Worm (Caenorhabditis elegans) whole organism, young adult: ENCODE measurements around the gene C17G10.6.

Experiments used
- C06A6.2 ChIP-seq: fragments of 200-800 bp; sonication (Bioruptor generic); conservative IDR thresholded peaks from 2 replicates; pipeline ENCODE4 v1.3.6; 2022; ENCODE audit warnings: missing genetic modification characterization, missing compliant biosample characterization
- F22D6.2 ChIP-seq: sonication (generic microtip); optimal IDR thresholded peaks from 2 replicates; lab custom pipeline; 2016; ENCODE audit warnings: mild to moderate bottlenecking, missing genetic modification characterization, missing compliant biosample characterization
- F23B12.7 ChIP-seq: sonication (generic microtip); optimal IDR thresholded peaks from 2 replicates; lab custom pipeline; 2017; ENCODE audit warnings: missing genetic modification characterization, mild to moderate bottlenecking, missing compliant biosample characterization, antibody characterized with exemption, moderate library complexity; ENCODE audit not compliant: insufficient read depth
- F39B2.1 ChIP-seq: fragments of 200-800 bp; sonication (Bioruptor generic); IDR thresholded peaks from 2 replicates; pipeline ENCODE4 v1.3.6; 2022; ENCODE audit warnings: missing genetic modification reagents, missing genetic modification characterization, missing compliant biosample characterization
- F52B5.7 ChIP-seq: sonication (generic microtip); optimal IDR thresholded peaks from 2 replicates; lab custom pipeline; 2016; ENCODE audit warnings: mild to moderate bottlenecking, missing genetic modification characterization, missing compliant biosample characterization
- F55B11.4 ChIP-seq: sonication (generic microtip); optimal IDR thresholded peaks from 2 replicates; lab custom pipeline; 2016; ENCODE audit warnings: missing compliant biosample characterization, missing genetic modification characterization, borderline replicate concordance; ENCODE audit not compliant: insufficient read depth
- F57A8.1 ChIP-seq: fragments of 200-800 bp; sonication (Bioruptor generic); optimal IDR thresholded peaks from 2 replicates; lab custom pipeline; 2018; ENCODE audit warnings: mild to moderate bottlenecking, missing genetic modification characterization, moderate library complexity, missing compliant biosample characterization
- K12H6.12 ChIP-seq: fragments of 200-800 bp; sonication (Bioruptor generic); optimal IDR thresholded peaks from 2 replicates; lab custom pipeline; 2018; ENCODE audit warnings: mild to moderate bottlenecking, missing genetic modification characterization, missing compliant biosample characterization
- T26A5.8 ChIP-seq: sonication (generic microtip); optimal IDR thresholded peaks from 2 replicates; lab custom pipeline; 2016; ENCODE audit warnings: missing genetic modification characterization, missing compliant biosample characterization
- Y67H2A.10 ChIP-seq: fragments of 200-800 bp; sonication (Bioruptor generic); conservative IDR thresholded peaks from 2 replicates; pipeline ENCODE4 v1.3.6; 2022; ENCODE audit warnings: missing genetic modification reagents, missing genetic modification characterization, missing compliant biosample characterization
- Y79H2A.3 ChIP-seq: fragments of 200-800 bp; sonication (Bioruptor generic); conservative IDR thresholded peaks from 2 replicates; pipeline ENCODE4 v1.3.6; 2022; ENCODE audit warnings: missing genetic modification reagents, missing genetic modification characterization, missing compliant biosample characterization
- akir-1 ChIP-seq: fragments of 200-800 bp; sonication (Bioruptor generic); optimal IDR thresholded peaks from 2 replicates; lab custom pipeline; 2018; ENCODE audit warnings: mild to moderate bottlenecking, missing genetic modification characterization, moderate library complexity, missing compliant biosample characterization
- ama-1 ChIP-seq, 3 experiments: fragments of 150-350 bp in 1 of 3; sonication (generic microtip) in 2 of 3; optimal IDR thresholded peaks; 2 replicates each; lab custom pipeline; 2014 to 2018; ENCODE audit warnings: missing biosample characterization in 2 of 3, missing genetic modification characterization in 2 of 3, missing genetic modification reagents in 2 of 3
- aptf-3 ChIP-seq: fragments of 200-800 bp; sonication (Bioruptor generic); IDR thresholded peaks from 2 replicates; pipeline ENCODE4 v1.3.6; 2022; ENCODE audit warnings: missing genetic modification characterization, missing compliant biosample characterization
- atf-7 ChIP-seq: sonication (generic microtip); optimal IDR thresholded peaks from 2 replicates; lab custom pipeline; 2017; ENCODE audit warnings: mild to moderate bottlenecking, missing genetic modification characterization, missing compliant biosample characterization
- athp-1 ChIP-seq: sonication (generic microtip); optimal IDR thresholded peaks from 2 replicates; lab custom pipeline; 2017; ENCODE audit warnings: mild to moderate bottlenecking, missing genetic modification characterization, missing compliant biosample characterization
- attf-3 ChIP-seq: fragments of 200-800 bp; sonication (Bioruptor generic); conservative IDR thresholded peaks from 2 replicates; pipeline ENCODE4 v1.3.6; 2022; ENCODE audit warnings: missing genetic modification reagents, missing genetic modification characterization, missing compliant biosample characterization
- attf-5 ChIP-seq: fragments of 200-800 bp; sonication (Bioruptor generic); optimal IDR thresholded peaks from 2 replicates; lab custom pipeline; 2018; ENCODE audit warnings: mild to moderate bottlenecking, missing genetic modification characterization, missing compliant biosample characterization
- attf-6 ChIP-seq: fragments of 200-800 bp; sonication (Bioruptor generic); IDR thresholded peaks from 2 replicates; pipeline ENCODE4 v1.3.6; 2022; ENCODE audit warnings: missing genetic modification reagents, missing genetic modification characterization, missing compliant biosample characterization
- ceh-79 ChIP-seq: sonication (generic microtip); optimal IDR thresholded peaks from 2 replicates; lab custom pipeline; 2017; ENCODE audit warnings: mild to moderate bottlenecking, missing genetic modification characterization, missing compliant biosample characterization
- ceh-91 ChIP-seq: fragments of 200-800 bp; sonication (Bioruptor generic); IDR thresholded peaks from 2 replicates; pipeline ENCODE4 v1.3.6; 2022; ENCODE audit warnings: missing genetic modification reagents, missing genetic modification characterization, missing compliant biosample characterization
- die-1 ChIP-seq: sonication (generic microtip); optimal IDR thresholded peaks from 2 replicates; lab custom pipeline; 2016; ENCODE audit warnings: missing genotype, mild to moderate bottlenecking, missing genetic modification characterization, missing compliant biosample characterization
- dpff-1 ChIP-seq: sonication (generic microtip); optimal IDR thresholded peaks from 2 replicates; lab custom pipeline; 2017; ENCODE audit warnings: mild to moderate bottlenecking, missing genetic modification characterization, missing compliant biosample characterization
- dpl-1 ChIP-seq: fragments of 150-350 bp; optimal IDR thresholded peaks from 2 replicates; lab custom pipeline; 2014; ENCODE audit warnings: missing biosample characterization, missing genetic modification reagents, missing genetic modification characterization
- egl-18 ChIP-seq: fragments of 200-800 bp; sonication (Bioruptor generic); IDR thresholded peaks from 2 replicates; pipeline ENCODE4 v1.3.6; 2022; ENCODE audit warnings: missing genetic modification reagents, missing genetic modification characterization, missing compliant biosample characterization
- fkh-3 ChIP-seq: sonication (generic microtip); optimal IDR thresholded peaks from 2 replicates; lab custom pipeline; 2016; ENCODE audit warnings: mild to moderate bottlenecking, missing genetic modification characterization, missing compliant biosample characterization
- gei-17 ChIP-seq: fragments of 200-800 bp; sonication (Bioruptor generic); optimal IDR thresholded peaks from 2 replicates; lab custom pipeline; 2018; ENCODE audit warnings: mild to moderate bottlenecking, missing genetic modification characterization, missing compliant biosample characterization
- hlh-12 ChIP-seq: sonication (generic microtip); optimal IDR thresholded peaks from 2 replicates; lab custom pipeline; 2016; ENCODE audit warnings: missing genetic modification characterization, missing compliant biosample characterization
- hsf-1 ChIP-seq: fragments of 200-800 bp; sonication (Bioruptor generic); IDR thresholded peaks from 2 replicates; pipeline ENCODE4 v1.3.6; 2022; ENCODE audit warnings: missing genetic modification reagents, missing genetic modification characterization, missing compliant biosample characterization
- let-607 ChIP-seq, 2 experiments: fragments of 200-800 bp in 1 of 2; sonication (Bioruptor generic) in 1 of 2; sonication (generic microtip) in 1 of 2; optimal IDR thresholded peaks; 2 replicates each; lab custom pipeline; 2016 to 2018; ENCODE audit warnings: mild to moderate bottlenecking in 2 of 2, missing compliant biosample characterization in 2 of 2, missing genetic modification characterization in 2 of 2, moderate library complexity in 2 of 2, missing genotype in 1 of 2
- madf-10 ChIP-seq: sonication (generic microtip); optimal IDR thresholded peaks from 2 replicates; lab custom pipeline; 2016; ENCODE audit warnings: mild to moderate bottlenecking, missing genetic modification characterization, missing compliant biosample characterization
- madf-3 ChIP-seq: fragments of 200-800 bp; sonication (Bioruptor generic); IDR thresholded peaks from 2 replicates; pipeline ENCODE4 v1.3.6; 2022; ENCODE audit warnings: missing genetic modification reagents, missing genetic modification characterization, missing compliant biosample characterization
- madf-8 ChIP-seq: fragments of 200-800 bp; sonication (Bioruptor generic); conservative IDR thresholded peaks from 2 replicates; pipeline ENCODE4 v1.3.6; 2022; ENCODE audit warnings: missing genetic modification reagents, missing genetic modification characterization, missing compliant biosample characterization
- mel-28 ChIP-seq: sonication (generic microtip); optimal IDR thresholded peaks from 2 replicates; lab custom pipeline; 2016; ENCODE audit warnings: borderline replicate concordance, mild to moderate bottlenecking, missing genetic modification characterization, missing compliant biosample characterization
- mxl-1 ChIP-seq: sonication (generic microtip); optimal IDR thresholded peaks from 2 replicates; lab custom pipeline; 2016; ENCODE audit warnings: missing genetic modification characterization, missing compliant biosample characterization
- nfya-1 ChIP-seq: sonication (generic microtip); optimal IDR thresholded peaks from 2 replicates; lab custom pipeline; 2017; ENCODE audit warnings: antibody characterized with exemption, missing compliant biosample characterization, missing genetic modification characterization, borderline replicate concordance; ENCODE audit not compliant: insufficient read depth
- nhr-120 ChIP-seq: fragments of 200-800 bp; sonication (Bioruptor generic); IDR thresholded peaks from 2 replicates; pipeline ENCODE4 v1.3.6; 2022; ENCODE audit warnings: missing genetic modification characterization, missing compliant biosample characterization
- nhr-27 ChIP-seq: fragments of 200-800 bp; sonication (Bioruptor generic); optimal IDR thresholded peaks from 2 replicates; lab custom pipeline; 2018; ENCODE audit warnings: mild to moderate bottlenecking, missing genetic modification characterization, moderate library complexity, missing compliant biosample characterization
- nhr-90 ChIP-seq: sonication (generic microtip); optimal IDR thresholded peaks from 2 replicates; lab custom pipeline; 2016; ENCODE audit warnings: missing genotype, mild to moderate bottlenecking, missing genetic modification characterization, missing compliant biosample characterization
- rec-8 ChIP-seq, 2 experiments: sonication (generic microtip); optimal IDR thresholded peaks; 2 replicates each; lab custom pipeline; 2016; ENCODE audit warnings: mild to moderate bottlenecking in 2 of 2, missing genetic modification characterization in 2 of 2, missing genetic modification reagents in 2 of 2, missing genotype in 2 of 2, missing biosample characterization in 1 of 2, missing compliant biosample characterization in 1 of 2, moderate library complexity in 1 of 2
- repo-1 ChIP-seq: sonication (generic microtip); optimal IDR thresholded peaks from 2 replicates; lab custom pipeline; 2017; ENCODE audit warnings: mild to moderate bottlenecking, missing genetic modification characterization, missing compliant biosample characterization
- rpc-1 ChIP-seq, 2 experiments: fragments of 150-350 bp in 1 of 2; sonication (generic microtip) in 1 of 2; optimal IDR thresholded peaks; 2 replicates each; lab custom pipeline; 2014 to 2018; ENCODE audit warnings: missing biosample characterization in 1 of 2, missing genetic modification characterization in 1 of 2, missing genetic modification reagents in 1 of 2, missing genotype in 1 of 2
- sdz-38 ChIP-seq: sonication (generic microtip); optimal IDR thresholded peaks from 2 replicates; lab custom pipeline; 2016; ENCODE audit warnings: missing genotype, missing genetic modification characterization, missing compliant biosample characterization
- unc-130 ChIP-seq: sonication (generic microtip); optimal IDR thresholded peaks from 2 replicates; lab custom pipeline; 2016; ENCODE audit warnings: missing genetic modification reagents, missing genetic modification characterization, missing compliant biosample characterization
- zim-3 ChIP-seq: sonication (generic microtip); optimal IDR thresholded peaks from 2 replicates; lab custom pipeline; 2017; ENCODE audit warnings: mild to moderate bottlenecking, missing genetic modification characterization, moderate library complexity, missing compliant biosample characterization
- ztf-18 ChIP-seq: sonication (generic microtip); optimal IDR thresholded peaks from 2 replicates; lab custom pipeline; 2016; ENCODE audit warnings: missing genotype, mild to moderate bottlenecking, missing genetic modification characterization, missing compliant biosample characterization
- ztf-25 ChIP-seq: fragments of 200-800 bp; sonication (Bioruptor generic); IDR thresholded peaks from 2 replicates; pipeline ENCODE4 v1.3.6; 2022; ENCODE audit warnings: missing genetic modification reagents, missing genetic modification characterization, missing compliant biosample characterization
- ztf-26 ChIP-seq: sonication (generic microtip); optimal IDR thresholded peaks from 2 replicates; lab custom pipeline; 2017; ENCODE audit warnings: missing genetic modification characterization, missing compliant biosample characterization
- ztf-6 ChIP-seq: fragments of 200-800 bp; sonication (Bioruptor generic); IDR thresholded peaks from 2 replicates; pipeline ENCODE4 v1.3.6; 2022; ENCODE audit warnings: missing genetic modification reagents, missing genetic modification characterization, missing compliant biosample characterization

The C17G10.6 gene

DNA sequence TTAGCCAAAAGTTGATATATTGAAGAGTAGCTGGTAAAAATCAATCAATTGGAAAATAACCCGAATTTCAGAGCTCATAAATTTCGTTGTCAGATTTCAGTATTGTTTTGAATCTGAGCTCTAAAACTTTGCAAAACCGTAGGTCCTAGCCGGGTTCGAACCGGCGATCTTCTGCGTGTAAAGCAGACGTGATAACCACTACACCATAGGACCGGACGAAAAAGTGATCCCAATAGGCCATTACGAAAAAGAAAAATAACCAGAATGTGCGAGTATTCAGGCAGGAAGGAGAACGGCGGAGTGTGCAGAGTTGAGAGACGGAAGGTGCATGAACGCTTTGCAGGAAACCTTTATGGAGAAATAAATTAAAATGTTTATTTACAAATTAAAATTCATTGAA, 26.0 kb downstream of the C17G10.6 start (continued):
- TF ChIP-seq F57A8.1 (GFP tag; lab: Kevin White, UChicago) (no peak), attf-6 (GFP tag; lab: Robert Waterston, UW) (peak; percentile 70), let-607 (tag; optimal IDR thresholded peaks at IDR 0.05; lab: Kevin White, UChicago) (peak; percentile 17 to 31), madf-3 (GFP tag; lab: Robert Waterston, UW) (no peak), mxl-1 (peak; percentile 41), rpc-1 (optimal IDR thresholded peaks at IDR 0.05; lab: Kevin White, UChicago) (peak; percentile 80), rpc-1 (tag; optimal IDR thresholded peaks at IDR 0.05; lab: Kevin White, UChicago) (peak; percentile 88), akir-1 (GFP tag; lab: Kevin White, UChicago) (no peak), nhr-27 (tag; lab: Kevin White, UChicago) (no peak), Y67H2A.10 (no peak), F39B2.1 (GFP tag; lab: Robert Waterston, UW) (no peak), egl-18 (GFP tag; lab: Robert Waterston, UW) (no peak), attf-5 (GFP tag; lab: Kevin White, UChicago) (peak; percentile 30), dpff-1 (no peak), athp-1 (tag; lab: Kevin White, UChicago) (peak; percentile 50), ceh-79 (tag; lab: Kevin White, UChicago) (no peak), ztf-25 (GFP tag; lab: Robert Waterston, UW) (no peak), fkh-3 (tag; lab: Kevin White, UChicago) (no peak), ztf-26 (peak; percentile 7), T26A5.8 (no peak), repo-1 (tag; lab: Kevin White, UChicago) (peak; percentile 15), attf-3 (GFP tag; lab: Robert Waterston, UW) (0 out of 2 replicates have a peak, but pooled peaks have one; percentile 13), ama-1 (optimal IDR thresholded peaks at IDR 0.05; lab: Kevin White, UChicago) (no peak), ama-1 (GFP tag; optimal IDR thresholded peaks at IDR 0.05; lab: Kevin White, UChicago) (peak; percentile 9 to 73), ztf-18 (peak; percentile 47), gei-17 (GFP tag; lab: Kevin White, UChicago) (no peak), die-1 (tag; lab: Kevin White, UChicago) (peak; percentile 69), madf-8 (GFP tag; lab: Robert Waterston, UW) (no peak), ceh-91 (no peak), Y79H2A.3 (GFP tag; lab: Robert Waterston, UW) (no peak), ztf-6 (GFP tag; lab: Robert Waterston, UW) (no peak), F23B12.7 (tag; lab: Kevin White, UChicago) (peak; percentile 81), madf-10 (tag; lab: Kevin White, UChicago) (peak; percentile 1), sdz-38 (no peak), nhr-90 (tag; lab: Kevin White, UChicago) (peak; percentile 66), mel-28 (tag; lab: Kevin White, UChicago) (no peak), K12H6.12 (no peak), unc-130 (GFP tag; lab: Kevin White, UChicago) (peak; percentile 18), dpl-1 (GFP tag; lab: Kevin White, UChicago) (no peak), hlh-12 (tag; lab: Kevin White, UChicago) (no peak), C06A6.2 (GFP tag; lab: Robert Waterston, UW) (no peak), atf-7 (tag; lab: Kevin White, UChicago) (no peak), hsf-1 (GFP tag; lab: Robert Waterston, UW) (no peak), aptf-3 (GFP tag; lab: Robert Waterston, UW) (no peak), zim-3 (tag; lab: Kevin White, UChicago) (peak; percentile 35), nfya-1 (no peak), F52B5.7 (tag; lab: Kevin White, UChicago) (no peak), F55B11.4 (tag; lab: Kevin White, UChicago) (no peak), nhr-120 (GFP tag; lab: Robert Waterston, UW) (no peak), F22D6.2 (tag; lab: Kevin White, UChicago) (no peak), rec-8 (tag; optimal IDR thresholded peaks at IDR 0.05; lab: Kevin White, UChicago) (peak in 1 of 2 experiments; percentile 65)
